Worm (Caenorhabditis elegans): Measurements from ENCODE around the gene pqn-42.

- TF ChIP-seq nhr-23 (tag; optimal IDR thresholded peaks at IDR 0.05), result no peak
- no peak for TF ChIP-seq R02D3.7 (tag; optimal IDR thresholded peaks at IDR 0.05)
- TF ChIP-seq nhr-237 (tag; optimal IDR thresholded peaks at IDR 0.05), result no peak
- TF ChIP-seq nhr-25 (tag; optimal IDR thresholded peaks at IDR 0.05), result no peak
- TF ChIP-seq lin-39 (tag; optimal IDR thresholded peaks at IDR 0.05), result no peak
- TF ChIP-seq ama-1 (optimal IDR thresholded peaks at IDR 0.05), result no peak
- TF ChIP-seq fos-1 (tag; optimal IDR thresholded peaks at IDR 0.05), result no peak
- TF ChIP-seq nhr-12 (tag; optimal IDR thresholded peaks at IDR 0.05), result no peak
- TF ChIP-seq lin-13 (GFP tag; optimal IDR thresholded peaks at IDR 0.05), result no peak
Measured at ce11 chrII:2431972-2432371, 26.8 kb downstream of the pqn-42 start, which contains the start of gene ceh-86.

All from whole organism, L2 larva.